Fruit fly (Drosophila melanogaster) ovary, adult (tissue): Measurements from ENCODE around the gene Srg3.

Experiments
- CG17801 ChIP-seq: fragments of 200-800 bp; optimal IDR thresholded peaks from 2 replicates; lab custom pipeline; 2019; ENCODE audit warnings: missing biosample characterization, mild to moderate bottlenecking, missing genetic modification characterization, moderate library complexity; ENCODE audit not compliant: partially characterized antibody

The Srg3 gene

DNA sequence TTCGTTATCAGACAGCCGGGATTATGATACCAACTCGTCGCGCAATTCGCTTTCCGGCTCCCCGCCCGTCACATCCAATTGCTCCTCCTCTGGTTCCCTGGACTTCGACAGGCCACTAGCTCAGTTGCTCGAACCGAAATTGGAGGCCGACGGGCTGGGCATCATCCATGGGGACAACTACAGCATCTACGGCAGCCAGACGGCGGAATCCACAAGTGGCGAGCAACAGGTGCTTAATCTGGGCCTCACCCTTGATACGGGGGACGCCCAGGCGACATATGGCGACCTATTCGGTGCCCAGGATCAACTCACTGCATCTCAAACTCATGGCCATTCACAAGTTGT lies 12.5 kb upstream of the Srg3 start:
- no peak for TF ChIP-seq CG17801 (GFP tag; lab: Kevin White, UChicago)

DNA sequence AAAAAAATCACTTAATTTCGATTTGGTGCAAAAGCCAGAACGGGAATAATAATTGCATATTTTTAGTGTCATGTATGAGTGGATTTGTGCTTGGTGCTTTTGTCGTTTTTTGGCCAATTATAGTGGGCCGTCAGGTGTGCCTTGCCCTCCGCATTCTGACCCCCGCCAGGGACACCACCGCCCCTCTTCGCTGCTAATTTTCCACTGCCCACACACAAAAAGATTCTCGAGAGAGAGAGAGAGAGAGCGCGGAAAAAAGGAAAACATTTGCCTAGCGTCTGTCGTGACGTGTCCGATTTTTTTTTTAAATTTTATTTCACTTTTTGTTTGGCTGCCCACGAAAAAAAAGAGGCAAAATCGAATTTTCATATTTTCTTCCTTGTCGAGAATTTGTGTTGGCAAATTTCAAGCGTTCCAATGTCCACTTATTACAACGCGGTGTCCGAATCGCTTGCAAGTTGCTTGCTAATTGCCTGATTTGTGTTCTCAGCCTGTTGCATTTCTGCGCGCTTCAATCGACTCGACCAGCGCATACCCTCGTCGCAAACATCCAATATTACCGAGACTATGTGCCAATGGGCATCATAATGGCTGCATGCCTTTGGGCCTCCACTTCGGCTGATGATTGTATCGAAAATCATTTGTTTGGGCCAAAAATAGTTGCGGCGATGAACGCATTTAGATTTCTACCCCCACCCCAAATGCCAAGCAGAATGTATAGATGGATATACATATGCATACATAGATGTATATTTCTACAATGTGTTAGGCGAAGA lies 11.0 kb upstream of the Srg3 start:
- no peak for TF ChIP-seq CG17801 (GFP tag; lab: Kevin White, UChicago)

DNA sequence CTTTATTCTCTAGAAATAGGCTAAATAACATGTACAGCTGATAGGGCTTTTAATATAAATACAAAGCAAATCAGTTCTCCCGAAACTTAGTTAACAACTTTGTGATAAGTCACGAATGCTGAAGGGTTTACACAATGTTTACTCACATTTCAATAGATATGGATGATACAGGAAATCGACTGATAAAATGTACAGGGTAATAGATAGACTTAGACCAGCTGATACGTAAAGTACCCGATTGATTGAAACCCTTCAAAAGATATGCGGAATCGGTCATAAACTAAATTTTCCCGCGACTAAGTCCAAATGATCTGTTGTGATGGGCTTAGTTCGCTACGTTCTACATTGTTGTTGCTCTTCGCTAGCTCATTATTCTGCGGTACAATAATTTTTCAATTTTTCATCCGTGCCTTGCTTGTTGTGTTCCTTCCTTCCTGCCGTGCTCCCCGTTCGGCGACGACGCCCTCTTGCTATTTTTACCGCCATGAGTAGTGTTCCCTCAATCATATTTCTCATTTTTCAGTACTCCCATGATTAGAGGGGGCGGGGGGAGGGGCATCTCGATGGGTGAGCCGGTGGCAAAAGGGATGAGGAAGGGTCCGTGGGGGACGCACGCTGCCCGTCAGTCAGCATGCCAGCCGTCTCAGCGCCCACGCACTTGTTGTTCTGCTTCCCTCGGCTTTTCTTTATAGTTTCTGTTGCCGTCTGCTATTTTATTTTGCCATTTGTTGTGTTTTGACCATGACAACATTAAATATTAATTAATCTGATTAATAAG lies 10.0 kb upstream of the Srg3 start:
- TF ChIP-seq CG17801 (GFP tag; lab: Kevin White, UChicago), result no peak

DNA sequence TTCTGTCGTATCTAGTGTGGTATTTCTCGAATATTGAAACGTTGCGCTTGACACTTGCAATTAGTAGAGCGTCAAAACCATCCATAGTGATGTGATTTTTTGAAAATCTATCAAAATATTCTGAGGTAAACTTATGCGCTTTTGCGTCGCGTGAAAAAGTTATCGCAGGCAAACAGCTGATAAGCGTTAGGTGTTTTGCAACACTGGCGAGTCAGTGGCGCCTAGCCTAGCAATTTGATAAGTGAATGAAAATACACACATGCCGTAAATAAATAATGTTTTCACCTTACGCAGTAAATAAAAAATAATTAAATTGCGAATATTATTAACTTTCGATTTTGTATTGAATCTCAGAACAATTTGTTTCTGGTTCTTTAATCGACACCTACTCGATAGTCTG lies 7.7 kb upstream of the Srg3 start, which contains the start of gene CG42526:
Gene CG42526, minus strand, starts transcription at position 85 of the 400 bp plus-strand sequence.
- TF ChIP-seq CG17801 (GFP tag; lab: Kevin White, UChicago), result peak; percentile 18

DNA sequence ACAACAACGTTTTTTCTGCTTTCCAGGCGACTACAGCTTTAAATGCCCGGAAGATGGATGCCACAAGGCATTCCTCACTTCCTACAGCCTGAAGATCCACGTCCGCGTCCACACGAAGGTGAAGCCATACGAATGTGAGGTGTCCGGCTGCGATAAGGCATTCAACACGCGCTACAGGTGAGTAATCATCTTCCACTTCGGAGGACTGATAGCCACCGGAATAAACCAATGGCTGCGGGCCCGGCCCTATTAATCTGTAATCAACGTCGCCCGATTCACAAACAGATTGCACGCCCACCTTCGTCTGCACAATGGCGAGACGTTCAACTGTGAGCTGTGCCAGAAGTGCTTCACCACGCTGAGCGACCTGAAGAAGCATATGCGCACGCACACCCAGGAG lies 7.2 kb upstream of the Srg3 start:
- TF ChIP-seq CG17801 (GFP tag; lab: Kevin White, UChicago), result no peak

DNA sequence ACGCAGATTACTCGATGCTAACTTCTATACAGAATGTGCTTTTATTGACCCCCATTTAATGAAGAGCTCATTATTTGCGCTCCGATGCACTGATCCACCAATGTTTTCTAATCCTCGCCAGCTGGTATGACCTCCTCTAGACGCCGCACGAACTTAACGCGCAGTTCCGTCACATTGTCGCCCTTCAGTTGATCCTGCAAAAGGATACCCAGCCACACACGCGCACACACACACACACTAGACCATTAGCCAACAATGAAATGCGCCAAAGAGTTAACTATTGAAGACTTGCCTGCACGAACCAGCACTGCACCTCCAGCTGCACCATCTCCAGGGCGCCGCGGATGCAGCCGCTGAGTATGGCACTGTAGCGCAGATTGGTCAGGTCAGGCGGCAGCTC lies 4.2 kb upstream of the Srg3 start:
- no peak for TF ChIP-seq CG17801 (GFP tag; lab: Kevin White, UChicago)

DNA sequence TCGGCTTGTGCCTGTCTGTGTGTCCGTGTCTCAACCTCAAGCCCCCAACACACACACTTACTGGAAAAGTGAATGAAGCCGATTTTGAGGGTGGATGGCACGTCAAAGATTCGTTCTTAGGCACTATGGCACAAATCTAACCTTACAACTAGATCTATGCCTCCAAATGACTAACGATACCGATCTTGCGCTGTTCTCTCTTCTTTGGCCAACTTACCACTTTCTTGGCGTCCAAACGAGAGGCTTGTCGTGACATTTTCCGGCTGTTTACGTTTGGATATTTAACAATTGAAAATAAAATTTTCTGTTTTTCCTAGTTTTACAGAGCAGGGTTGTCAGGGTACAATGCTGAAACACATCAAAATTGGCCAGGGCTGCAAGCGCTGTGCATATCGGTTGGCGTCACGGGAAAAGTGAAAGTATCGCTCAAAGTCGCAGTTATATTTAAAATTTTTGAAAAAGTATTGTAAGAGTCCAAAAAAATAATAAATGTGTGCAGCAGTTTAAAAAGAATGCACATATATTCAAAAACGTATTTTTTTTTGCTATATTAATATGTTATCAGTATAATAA lies 1.0 kb upstream of the Srg3 start, which contains the start of the genes Bet3 and Nf-YA:
Gene Bet3, minus strand, starts transcription at position 361 of the 573 bp plus-strand sequence.
Gene Nf-YA, minus strand, starts transcription at position 361 of the 573 bp plus-strand sequence.
- TF ChIP-seq CG17801 (GFP tag; lab: Kevin White, UChicago), result peak; percentile 22

DNA sequence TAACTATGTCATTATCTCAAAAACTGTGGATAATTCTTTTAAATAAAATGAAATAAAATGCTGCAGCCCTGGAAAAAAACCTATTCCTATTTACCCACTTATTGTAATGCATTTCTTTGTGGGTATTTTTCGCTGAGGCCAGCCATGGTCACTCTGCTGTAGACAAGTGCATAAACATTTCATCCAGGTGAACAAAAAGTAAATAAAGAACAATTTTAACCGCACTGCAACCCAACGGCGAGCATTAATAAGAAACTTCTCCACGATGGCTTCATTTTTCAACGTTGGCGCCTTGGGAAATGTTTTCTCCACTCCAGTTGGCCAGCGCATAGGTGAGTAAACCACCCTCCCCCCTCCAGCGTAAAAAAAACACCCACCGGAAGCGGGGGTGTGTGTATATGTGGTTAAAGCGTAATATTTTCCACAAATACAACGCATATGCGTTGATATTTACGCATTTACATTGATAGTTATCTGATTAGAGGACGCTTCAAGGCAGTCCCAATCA lies 3.8 kb downstream of the Srg3 start, which contains the start of gene CG3529:
Gene CG3529, plus strand, starts transcription at position 134 of the 508 bp plus-strand sequence.
- TF ChIP-seq CG17801 (GFP tag; lab: Kevin White, UChicago), result peak; percentile 10

DNA sequence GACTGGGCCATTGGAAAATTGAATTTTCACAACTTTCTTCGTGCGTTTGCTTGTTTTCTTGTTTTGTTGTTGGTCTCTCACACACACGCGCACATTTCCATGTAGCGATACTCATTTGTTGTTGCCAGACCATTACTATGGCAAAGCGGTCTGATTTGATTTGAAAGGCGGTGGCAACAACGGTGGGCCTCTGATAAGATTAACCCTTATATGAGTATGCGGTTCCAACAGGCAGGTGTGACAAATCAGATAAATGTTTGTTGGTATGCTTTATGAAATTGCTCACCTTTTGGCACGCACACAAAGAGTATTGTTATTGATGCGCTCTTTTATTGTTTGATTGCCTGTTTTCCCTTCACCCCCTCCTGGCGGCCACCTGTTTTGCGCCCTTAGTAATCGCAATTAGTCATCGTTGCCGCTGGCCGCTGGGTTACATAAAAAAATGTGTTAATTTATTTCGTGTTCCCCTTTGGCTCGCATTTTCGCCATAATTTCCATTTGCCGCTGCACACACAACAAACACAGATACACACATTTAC lies 4.3 kb downstream of the Srg3 start:
- TF ChIP-seq CG17801 (GFP tag; lab: Kevin White, UChicago), result peak; percentile 39

DNA sequence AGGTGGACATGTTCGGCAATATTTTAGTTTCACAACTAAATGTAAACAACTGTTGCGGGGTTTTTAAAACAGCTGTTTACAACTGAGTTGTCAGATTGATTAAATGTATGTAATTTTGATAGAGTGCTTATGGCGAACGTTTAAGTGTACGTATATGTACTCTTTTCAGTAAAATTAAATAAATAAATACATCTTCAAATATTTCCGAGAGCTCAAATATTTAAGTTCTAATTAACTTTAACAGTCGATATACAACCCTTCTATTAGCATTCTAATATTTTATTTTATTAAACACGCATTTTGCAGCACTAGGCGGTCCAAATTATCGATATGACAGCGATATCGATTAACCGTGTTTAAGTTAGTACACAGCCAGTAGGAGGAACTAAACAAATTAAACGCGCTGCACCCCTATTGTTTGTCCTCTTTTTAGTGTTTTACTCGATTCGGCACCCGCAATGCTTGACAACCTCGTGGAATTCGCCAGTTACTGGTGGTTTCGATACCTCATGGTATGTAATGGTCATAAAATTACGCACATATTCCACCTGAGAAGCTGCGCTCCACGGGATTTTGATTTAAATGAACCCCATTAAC lies 8.6 kb downstream of the Srg3 start, which contains the start of the genes CG3448 and ghi:
Gene CG3448, minus strand, starts transcription at position 51 of the 597 bp plus-strand sequence.
Gene ghi, plus strand, starts transcription at position 355 of the 597 bp plus-strand sequence.
- TF ChIP-seq CG17801 (GFP tag; lab: Kevin White, UChicago), result peak; percentile 73

DNA sequence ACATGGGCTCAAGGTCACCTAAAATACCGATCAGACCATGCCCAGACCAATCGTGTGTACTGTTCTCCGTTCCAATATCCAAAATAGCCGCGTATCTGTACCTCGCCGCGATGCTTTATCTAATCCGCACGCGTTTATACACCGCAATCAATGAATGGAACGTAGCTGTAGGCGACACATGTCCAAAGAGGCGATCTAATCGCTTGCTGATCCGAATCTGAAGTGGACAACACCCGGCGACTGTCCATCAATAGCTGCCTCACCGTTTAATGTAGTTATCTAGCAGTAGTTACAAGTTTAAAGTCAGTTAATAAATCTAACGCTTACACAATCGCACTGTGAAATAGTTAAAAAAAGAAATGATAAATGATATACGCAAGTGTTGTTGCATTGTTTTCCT lies 9.4 kb downstream of the Srg3 start:
- TF ChIP-seq CG17801 (GFP tag; lab: Kevin White, UChicago), result no peak

DNA sequence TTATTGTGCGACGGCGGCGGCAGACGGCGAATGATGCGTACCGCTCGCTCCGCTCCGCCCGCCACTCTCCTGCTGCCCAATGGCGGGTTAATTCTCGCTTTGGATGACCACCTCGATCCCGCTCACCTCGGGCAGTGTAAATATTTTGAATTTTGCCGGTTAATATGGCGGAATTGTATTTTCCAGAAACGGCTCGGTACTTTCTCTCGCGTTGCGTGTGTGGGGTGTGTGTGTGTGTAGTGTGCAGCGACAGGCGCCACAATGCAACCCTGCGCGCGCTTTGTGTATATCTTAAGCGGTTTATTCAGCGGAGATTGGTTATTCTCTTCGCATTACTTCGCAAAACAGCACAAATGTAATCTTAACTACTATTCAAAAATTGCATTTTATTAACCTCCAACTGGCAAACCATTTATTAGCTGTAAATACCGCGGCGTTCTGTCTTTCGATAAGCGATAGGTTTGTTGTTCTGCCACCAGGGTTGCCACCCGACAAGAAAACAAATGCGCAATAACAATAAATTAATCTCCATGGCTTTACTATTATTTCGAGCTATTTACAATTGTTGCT lies 12.9 kb downstream of the Srg3 start, which contains the start of the genes phol and CG3552:
Gene phol, minus strand, starts transcription at position 463 of the 570 bp plus-strand sequence.
Gene CG3552, plus strand, starts transcription at position 500 of the 570 bp plus-strand sequence.
- TF ChIP-seq CG17801 (GFP tag; lab: Kevin White, UChicago), result peak; percentile 9

DNA sequence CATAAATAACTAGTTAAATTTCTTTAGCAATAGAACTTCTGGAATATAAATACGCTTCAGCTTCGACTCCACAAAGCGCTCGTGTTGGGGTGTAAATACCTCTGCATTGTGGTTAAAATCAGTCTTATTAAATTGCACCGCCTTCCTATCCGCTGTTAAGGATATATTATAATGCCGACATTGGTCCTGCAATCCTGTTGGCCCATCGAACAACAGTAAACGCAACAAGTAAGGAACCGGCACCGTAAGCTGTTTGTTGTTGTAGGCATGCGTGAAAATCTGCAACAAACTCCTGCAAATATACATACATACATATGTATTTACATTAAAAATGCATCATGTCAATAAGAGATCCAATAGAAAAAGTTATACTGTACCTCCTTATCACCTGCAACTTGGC lies 13.4 kb downstream of the Srg3 start:
- TF ChIP-seq CG17801 (GFP tag; lab: Kevin White, UChicago), result no peak
